Fruit fly (Drosophila melanogaster) Kc167 (cell line): ENCODE data around the gene Rchy1.

ENCODE experiments used
- Myc ChIP-seq: fragments of >200 bp; optimal IDR thresholded peaks from 2 replicates; lab custom pipeline; 2017; ENCODE audit warnings: missing external identifiers
- Sin3A ChIP-seq: fragments of >200 bp; optimal IDR thresholded peaks from 2 replicates; lab custom pipeline; 2018; ENCODE audit warnings: missing external identifiers
- h ChIP-seq: fragments of >200 bp; optimal IDR thresholded peaks from 3 replicates; lab custom pipeline; 2018; ENCODE audit warnings: missing external identifiers
- insv ChIP-seq: fragments of >200 bp; optimal IDR thresholded peaks from 3 replicates; lab custom pipeline; 2018; ENCODE audit warnings: missing external identifiers
- psq ChIP-seq: fragments of >200 bp; optimal IDR thresholded peaks from 2 replicates; lab custom pipeline; 2017; ENCODE audit warnings: missing external identifiers
- ttk ChIP-seq: sonication (Bioruptor generic); optimal IDR thresholded peaks from 2 replicates; lab custom pipeline; 2017; ENCODE audit warnings: missing external identifiers

Rchy1 gene

DNA sequence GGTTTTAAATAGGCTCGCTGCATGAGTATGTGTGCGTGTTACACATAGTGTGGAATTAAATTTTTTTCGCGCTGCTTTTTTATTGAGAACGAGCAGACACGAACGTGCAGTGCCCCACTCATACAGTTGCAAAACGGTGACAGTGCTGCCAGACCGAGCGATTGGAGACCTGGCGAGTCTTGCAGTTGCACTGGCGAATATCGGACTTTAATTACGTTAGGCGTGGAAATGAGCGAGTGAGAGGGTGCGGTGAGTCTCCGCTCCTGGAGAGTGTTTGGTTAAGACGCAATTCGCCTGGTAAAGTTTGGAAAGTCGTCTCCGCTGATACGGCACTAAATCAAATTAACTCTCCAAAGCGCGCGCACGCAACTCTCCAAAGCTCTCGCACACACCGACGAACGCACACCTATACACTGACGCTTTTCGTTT, 15.9 kb upstream of the Rchy1 start:
- TF ChIP-seq h (lab: Kevin White, UChicago) (no peak), ttk (lab: Kevin White, UChicago) (no peak), Myc (no peak), insv (no peak), psq (lab: Kevin White, UChicago) (no peak), Sin3A (lab: Kevin White, UChicago) (no peak)

- TF ChIP-seq h (lab: Kevin White, UChicago) (no peak), Myc (no peak), insv (no peak), ttk (lab: Kevin White, UChicago) (no peak), psq (lab: Kevin White, UChicago) (no peak), Sin3A (lab: Kevin White, UChicago) (no peak)
These were observed 14.9 kb upstream of the Rchy1 start, which contains the start of the genes Sec61alpha and Daxx for dm6 chr2L:6480212-6480994. Gene Sec61alpha, minus strand, starts transcription at chr2L:6480575. Gene Daxx, plus strand, starts transcription at chr2L:6480929.

- TF ChIP-seq Myc, result no peak
- no peak for TF ChIP-seq ttk (lab: Kevin White, UChicago)
- no peak for TF ChIP-seq Sin3A (lab: Kevin White, UChicago)
- no peak for TF ChIP-seq h (lab: Kevin White, UChicago)
- TF ChIP-seq psq (lab: Kevin White, UChicago), result no peak
- no peak for TF ChIP-seq insv
These were observed 13.9 kb upstream of the Rchy1 start for dm6 chr2L:6479226-6479906.

DNA sequence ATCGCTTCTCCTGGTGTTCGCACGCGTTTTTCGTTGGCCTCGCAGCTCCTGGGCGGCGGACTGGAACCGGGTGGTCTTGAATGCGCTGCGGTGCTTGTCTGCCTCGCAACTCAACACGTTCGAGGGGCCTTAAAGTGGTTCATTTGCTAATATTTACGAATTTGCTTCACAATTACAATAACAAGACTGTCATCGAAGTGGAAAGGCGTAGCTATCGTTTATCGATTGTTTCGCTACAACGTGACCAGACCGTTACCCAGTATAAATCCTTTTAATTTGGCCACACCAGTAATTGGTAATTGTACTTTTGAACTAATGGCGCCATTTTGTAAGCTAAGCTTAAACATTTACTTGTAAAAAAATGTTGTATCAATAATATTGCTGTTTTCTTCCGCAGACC, 11.3 kb upstream of the Rchy1 start, which contains the start of gene CG9536:
Gene CG9536, minus strand, starts transcription at position 223 of the 400 bp plus-strand sequence.
- no peak for TF ChIP-seq psq (lab: Kevin White, UChicago)
- TF ChIP-seq h (lab: Kevin White, UChicago), result no peak
- TF ChIP-seq Sin3A (lab: Kevin White, UChicago), result no peak
- no peak for TF ChIP-seq insv
- TF ChIP-seq Myc, result no peak

DNA sequence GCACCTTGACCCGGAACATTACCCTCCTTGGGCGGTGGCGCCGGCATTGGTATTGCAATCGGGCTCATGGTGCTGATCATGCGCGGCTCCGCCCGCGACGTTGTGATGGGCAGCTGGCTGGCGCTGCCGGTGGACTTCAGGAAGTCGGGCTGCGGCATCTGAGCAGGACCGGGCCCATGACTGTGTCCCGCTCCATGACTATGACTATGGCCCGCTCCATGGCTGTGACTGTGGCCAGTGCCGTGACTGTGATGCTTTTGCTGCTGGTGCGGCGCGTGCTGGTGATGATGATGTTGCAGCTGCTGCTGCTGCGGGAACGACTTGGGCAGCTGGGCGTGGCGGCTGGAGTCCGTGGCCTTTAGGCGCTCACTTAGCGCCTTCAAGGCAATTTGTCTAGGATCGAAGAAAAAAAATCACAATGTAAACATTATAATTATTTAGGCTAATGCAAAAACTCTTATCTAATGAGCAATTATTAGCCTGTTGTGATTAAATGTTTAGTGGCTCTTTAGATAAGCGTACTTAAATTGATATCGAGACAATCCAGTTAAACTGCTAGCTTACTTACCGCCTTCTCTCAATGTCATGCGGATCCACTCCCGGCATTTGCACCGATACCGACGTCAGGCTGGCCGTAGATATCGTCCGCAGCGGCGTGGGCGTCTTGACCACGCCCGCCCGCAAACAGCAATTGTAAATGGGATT, 9.6 kb upstream of the Rchy1 start:
- TF ChIP-seq psq (lab: Kevin White, UChicago) (no peak), insv (no peak), h (lab: Kevin White, UChicago) (no peak), Sin3A (lab: Kevin White, UChicago) (no peak), Myc (no peak)

DNA sequence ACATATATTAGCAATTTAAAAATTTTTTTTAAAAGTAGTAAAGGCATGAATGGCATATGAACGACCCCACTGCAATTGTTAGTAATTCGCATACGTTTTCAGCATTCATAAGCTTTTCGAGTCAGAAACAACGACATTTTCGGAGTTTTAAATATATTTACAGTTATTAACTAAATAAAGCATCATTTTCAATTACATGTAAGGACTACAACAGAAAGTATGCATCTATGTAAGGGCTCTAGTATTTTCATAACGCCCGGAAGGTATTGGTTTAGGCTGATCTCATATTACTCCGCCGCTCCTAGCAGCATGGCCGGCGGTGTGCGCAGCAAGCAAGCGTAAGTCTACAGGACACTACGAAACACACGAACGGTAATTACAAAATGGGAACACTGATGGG, 8.8 kb upstream of the Rchy1 start:
- TF ChIP-seq insv, result no peak
- no peak for TF ChIP-seq Myc
- no peak for TF ChIP-seq h (lab: Kevin White, UChicago)
- no peak for TF ChIP-seq ttk (lab: Kevin White, UChicago)
- TF ChIP-seq psq (lab: Kevin White, UChicago), result no peak
- TF ChIP-seq Sin3A (lab: Kevin White, UChicago), result no peak

- TF ChIP-seq Myc, result no peak
- no peak for TF ChIP-seq ttk (lab: Kevin White, UChicago)
- TF ChIP-seq h (lab: Kevin White, UChicago), result no peak
- no peak for TF ChIP-seq psq (lab: Kevin White, UChicago)
- TF ChIP-seq insv, result no peak
- TF ChIP-seq Sin3A (lab: Kevin White, UChicago), result no peak
These were observed 7.9 kb upstream of the Rchy1 start, which contains the start of gene mmy for dm6 chr2L:6473076-6474037. Gene mmy, minus strand, starts transcription at chr2L:6473904.

DNA sequence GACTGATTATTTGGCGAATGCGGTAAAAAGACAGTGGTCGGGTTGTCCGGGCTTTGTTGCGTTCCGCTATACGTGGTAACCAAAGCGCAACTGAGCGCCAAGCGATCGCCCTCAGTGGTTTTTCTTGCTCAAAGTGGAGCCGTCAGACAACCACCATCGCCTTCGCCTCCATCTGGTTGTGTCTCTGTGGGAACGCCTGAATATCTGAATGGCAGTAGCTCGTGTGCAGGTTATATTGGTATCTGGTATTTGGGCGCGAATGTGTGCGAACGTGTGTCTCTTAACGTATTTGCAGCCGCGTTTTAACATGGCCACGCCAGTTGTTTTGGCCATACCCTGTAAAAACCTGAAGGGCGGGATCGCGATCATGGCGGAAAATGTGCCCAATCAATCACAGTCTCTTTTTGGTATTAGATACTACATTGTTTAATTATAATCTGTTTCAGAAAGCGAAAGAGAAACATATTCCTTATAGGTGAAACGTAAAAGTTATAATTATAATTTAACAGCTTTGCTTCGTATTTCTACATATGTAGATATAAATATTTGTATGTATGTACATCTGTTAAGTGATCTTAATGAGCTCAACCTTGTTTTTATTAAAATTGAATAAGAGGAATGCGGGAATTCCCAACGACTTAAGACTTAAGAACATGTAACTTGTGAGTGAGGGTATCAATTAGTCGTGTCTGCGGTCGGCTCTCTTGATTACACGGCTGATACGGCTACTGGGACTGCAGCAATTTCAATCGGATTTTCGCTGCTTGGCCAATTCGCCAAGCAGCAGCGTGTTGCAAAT, 6.7 kb upstream of the Rchy1 start:
- TF ChIP-seq Sin3A (lab: Kevin White, UChicago), result no peak
- no peak for TF ChIP-seq Myc

- no peak for TF ChIP-seq insv
- no peak for TF ChIP-seq h (lab: Kevin White, UChicago)
- TF ChIP-seq Myc, result no peak
- no peak for TF ChIP-seq psq (lab: Kevin White, UChicago)
These were observed 4.7 kb upstream of the Rchy1 start for dm6 chr2L:6470100-6470644.

DNA sequence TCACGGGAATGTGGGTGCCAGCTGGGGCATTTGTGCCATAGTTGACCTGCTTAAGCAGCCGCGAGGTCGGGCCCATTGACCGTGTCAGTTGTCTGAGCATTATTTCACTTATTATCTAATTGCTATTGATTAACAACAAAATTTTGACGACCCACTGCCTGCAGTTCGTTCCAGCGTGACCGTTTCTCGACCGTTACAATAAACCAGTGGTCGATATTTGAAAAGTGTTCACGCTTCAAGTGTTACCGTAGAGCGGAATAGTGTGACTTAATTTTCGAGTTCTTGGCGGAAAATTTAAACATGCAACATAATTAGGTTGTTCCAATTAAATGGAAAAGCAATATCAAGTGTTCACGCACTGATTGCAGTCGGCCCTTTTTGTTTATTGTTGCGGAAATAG, 2.0 kb upstream of the Rchy1 start, which contains the start of gene HemK1:
Gene HemK1, minus strand, starts transcription at position 190 of the 400 bp plus-strand sequence.
- TF ChIP-seq Sin3A (lab: Kevin White, UChicago), result no peak
